Worm (Caenorhabditis elegans) whole organism, early embryonic: ENCODE measurements around the gene gpr-2.
"Not testable (repeated sequence)": the region's sequence is repeated elsewhere in the genome, so short reads cannot be mapped to it uniquely, and the experiment has no call there.

Experiments used
- B0310.2 ChIP-seq: sonication (generic microtip); optimal IDR thresholded peaks from 2 replicates; lab custom pipeline; 2016; ENCODE audit warnings: mild to moderate bottlenecking, missing genetic modification characterization, missing compliant biosample characterization
- F13C5.2 ChIP-seq: sonication (generic microtip); optimal IDR thresholded peaks from 2 replicates; lab custom pipeline; 2017; ENCODE audit warnings: mild to moderate bottlenecking, missing genetic modification characterization, inconsistent platforms, missing compliant biosample characterization
- aly-1 ChIP-seq: sonication (generic microtip); optimal IDR thresholded peaks from 2 replicates; lab custom pipeline; 2016; ENCODE audit warnings: missing genetic modification characterization, missing compliant biosample characterization
- ama-1 ChIP-seq: fragments of 150-350 bp; optimal IDR thresholded peaks from 2 replicates; lab custom pipeline; 2014
- ceh-13 ChIP-seq: fragments of 200-800 bp; sonication (Bioruptor generic); optimal IDR thresholded peaks from 2 replicates; lab custom pipeline; 2018; ENCODE audit warnings: mild to moderate bottlenecking, missing genetic modification characterization, missing compliant biosample characterization
- ceh-36 ChIP-seq: sonication (generic microtip); optimal IDR thresholded peaks from 2 replicates; lab custom pipeline; 2016; ENCODE audit warnings: missing genetic modification characterization, inconsistent platforms, missing compliant biosample characterization
- ets-7 ChIP-seq: sonication (generic microtip); optimal IDR thresholded peaks from 2 replicates; lab custom pipeline; 2016; ENCODE audit warnings: missing genotype, missing genetic modification characterization, missing compliant biosample characterization
- flt-1 ChIP-seq: fragments of 200-800 bp; sonication (Bioruptor generic); IDR thresholded peaks from 2 replicates; pipeline ENCODE4 v1.3.6; 2022; ENCODE audit warnings: missing genetic modification characterization, missing compliant biosample characterization
- hmbx-1 ChIP-seq: sonication (generic microtip); optimal IDR thresholded peaks from 2 replicates; lab custom pipeline; 2016; ENCODE audit warnings: mild to moderate bottlenecking, missing genetic modification characterization, missing compliant biosample characterization
- hmg-4 ChIP-seq: fragments of 200-800 bp; sonication (Bioruptor generic); optimal IDR thresholded peaks from 2 replicates; lab custom pipeline; 2018; ENCODE audit warnings: mild to moderate bottlenecking, missing genetic modification characterization, missing compliant biosample characterization
- hnd-1 ChIP-seq: sonication (generic microtip); optimal IDR thresholded peaks from 2 replicates; lab custom pipeline; 2016; ENCODE audit warnings: missing genetic modification characterization, missing compliant biosample characterization
- pes-1 ChIP-seq: fragments of 200-800 bp; sonication (Bioruptor generic); IDR thresholded peaks from 2 replicates; pipeline ENCODE4 v1.3.6; 2022; ENCODE audit warnings: missing genetic modification reagents, missing genetic modification characterization, missing compliant biosample characterization
- scrt-1 ChIP-seq: fragments of 200-800 bp; sonication (Bioruptor generic); IDR thresholded peaks from 2 replicates; pipeline ENCODE4 v1.3.6; 2022; ENCODE audit warnings: missing genetic modification characterization, missing compliant biosample characterization
- sea-1 ChIP-seq: fragments of 200-800 bp; sonication (Bioruptor generic); conservative IDR thresholded peaks from 2 replicates; pipeline ENCODE4 v1.3.6; 2022; ENCODE audit warnings: missing genetic modification characterization, missing compliant biosample characterization
- tbx-11 ChIP-seq: fragments of 200-800 bp; sonication (Bioruptor generic); IDR thresholded peaks from 2 replicates; pipeline ENCODE4 v1.3.6; 2022; ENCODE audit warnings: missing genetic modification characterization, missing compliant biosample characterization
- tbx-37 ChIP-seq: fragments of 200-800 bp; sonication (Bioruptor generic); conservative IDR thresholded peaks from 2 replicates; pipeline ENCODE4 v1.3.6; 2022; ENCODE audit warnings: missing genetic modification reagents, missing genetic modification characterization, missing compliant biosample characterization
- tra-4 ChIP-seq: sonication (generic microtip); optimal IDR thresholded peaks from 2 replicates; lab custom pipeline; 2017; ENCODE audit warnings: missing genetic modification characterization, missing compliant biosample characterization

Gene gpr-2

DNA sequence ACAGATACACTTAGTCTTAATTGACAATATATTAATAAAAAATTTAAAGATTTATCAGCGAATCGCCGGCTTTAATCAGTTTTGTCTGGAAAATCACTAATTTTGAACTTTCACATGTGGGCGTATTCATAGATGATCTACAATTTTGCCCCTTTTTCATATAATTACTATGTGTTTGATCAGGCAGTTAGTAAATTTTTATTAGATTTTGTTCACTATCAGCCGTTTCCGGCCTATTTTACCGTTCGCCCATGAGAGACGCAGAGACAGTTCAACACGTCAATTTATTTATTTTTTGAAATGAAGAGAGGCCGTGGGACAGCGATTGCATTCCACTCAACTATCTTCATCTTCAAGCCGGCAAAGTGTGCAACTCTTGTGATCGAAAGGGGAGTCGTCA is 27.3 kb upstream of the gpr-2 start, which contains the start of gene T26G10.4:
TSS of gene T26G10.4 (plus strand) at position 301 of the 400 bp plus-strand sequence.
- not testable (repeated sequence) for TF ChIP-seq F13C5.2 (tag; lab: Kevin White, UChicago); aly-1 (tag; lab: Kevin White, UChicago); ets-7

DNA sequence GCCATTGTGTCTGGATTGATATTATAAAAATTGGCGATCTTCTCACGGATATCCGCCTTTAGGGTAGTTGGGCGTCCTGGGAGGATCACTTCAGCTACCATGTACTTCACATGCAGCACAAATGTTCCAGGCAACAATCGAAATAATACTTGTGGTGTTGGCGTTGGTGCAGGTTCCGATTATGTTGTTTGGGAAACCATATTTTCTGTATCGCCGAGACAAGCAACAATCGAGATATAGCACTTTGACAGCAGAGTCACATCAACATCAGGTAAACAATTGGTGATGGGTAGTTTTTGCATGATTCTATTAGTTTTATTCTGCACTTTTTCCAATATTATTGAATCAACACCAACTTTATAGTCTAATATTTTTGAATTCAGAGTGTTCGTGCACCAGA is 20.4 kb upstream of the gpr-2 start, which contains the start of gene T26G10.3:
TSS of gene T26G10.3 (minus strand) at position 101 of the 400 bp plus-strand sequence.
- TF ChIP-seq sea-1 (GFP tag; lab: Robert Waterston, UW) (no peak), hmg-4 (GFP tag; lab: Kevin White, UChicago) (no peak), ceh-36 (no peak), tra-4 (tag; lab: Kevin White, UChicago) (no peak), ceh-13 (GFP tag; lab: Kevin White, UChicago) (no peak), tbx-11 (GFP tag; lab: Robert Waterston, UW) (no peak), hnd-1 (tag; lab: Kevin White, UChicago) (no peak)

DNA sequence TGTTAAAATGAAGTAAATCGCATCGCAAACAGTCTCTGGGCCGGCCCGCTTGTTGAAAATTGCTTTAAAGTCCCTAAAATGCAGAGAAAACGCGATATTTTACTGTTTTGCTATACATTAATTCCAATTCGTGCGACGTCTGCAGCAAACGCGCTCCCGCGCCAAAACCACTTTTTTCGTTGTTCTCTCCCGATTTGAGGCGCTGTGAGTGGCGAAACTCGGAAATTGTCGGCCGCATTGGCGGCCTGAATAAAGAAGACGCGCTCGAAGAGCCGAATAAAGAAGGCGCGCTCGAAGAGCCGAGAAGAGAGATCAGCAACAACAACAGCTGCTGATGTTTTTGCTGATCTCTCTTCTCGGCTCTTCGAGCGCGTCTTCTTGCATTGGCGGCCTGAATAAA is 15.3 kb upstream of the gpr-2 start:
- peak; percentile 51 for TF ChIP-seq pes-1 (GFP tag; lab: Robert Waterston, UW)
- TF ChIP-seq scrt-1 (GFP tag; lab: Robert Waterston, UW) = peak; percentile 65
- 0 out of 2 replicates have a peak, but pooled peaks have one; percentile 51 for TF ChIP-seq sea-1 (GFP tag; lab: Robert Waterston, UW)
- TF ChIP-seq tbx-11 (GFP tag; lab: Robert Waterston, UW) = 0 out of 2 replicates have a peak, but pooled peaks have one; percentile 7

DNA sequence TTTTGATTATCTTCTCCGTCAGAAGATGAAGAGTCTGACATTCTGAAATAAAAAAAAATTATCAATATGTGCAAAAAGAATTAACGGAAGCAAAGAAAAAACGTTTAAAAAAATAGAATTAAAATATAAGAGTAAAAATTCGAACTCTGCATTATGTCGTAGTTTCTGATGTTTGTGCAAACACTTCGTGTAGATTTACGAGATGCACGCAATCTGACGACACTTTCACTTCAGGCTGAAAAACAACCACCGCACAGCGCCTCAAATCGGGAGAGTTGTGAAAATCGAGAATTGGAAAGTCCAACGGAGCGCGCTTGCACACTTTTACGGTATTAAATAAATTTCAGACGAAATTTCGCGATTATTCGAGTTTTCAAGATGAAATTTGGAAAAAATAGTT is 13.6 kb upstream of the gpr-2 start, which contains the start of gene T26G10.1:
TSS of gene T26G10.1 (minus strand) at position 42 of the 400 bp plus-strand sequence.
- TF ChIP-seq tbx-37 (GFP tag; lab: Robert Waterston, UW) = no peak
- no peak for TF ChIP-seq hnd-1 (tag; lab: Kevin White, UChicago)
- TF ChIP-seq ama-1 (lab: Kevin White, UChicago) = no peak
- TF ChIP-seq aly-1 (tag; lab: Kevin White, UChicago) = no peak
- TF ChIP-seq B0310.2 (tag; lab: Kevin White, UChicago) = no peak
- TF ChIP-seq tra-4 (tag; lab: Kevin White, UChicago) = no peak
- TF ChIP-seq ets-7 = no peak
- TF ChIP-seq sea-1 (GFP tag; lab: Robert Waterston, UW) = no peak
- TF ChIP-seq tbx-11 (GFP tag; lab: Robert Waterston, UW) = no peak
- no peak for TF ChIP-seq hmbx-1 (tag; lab: Kevin White, UChicago)
- TF ChIP-seq hmg-4 (GFP tag; lab: Kevin White, UChicago) = no peak
- TF ChIP-seq ceh-36 = no peak

DNA sequence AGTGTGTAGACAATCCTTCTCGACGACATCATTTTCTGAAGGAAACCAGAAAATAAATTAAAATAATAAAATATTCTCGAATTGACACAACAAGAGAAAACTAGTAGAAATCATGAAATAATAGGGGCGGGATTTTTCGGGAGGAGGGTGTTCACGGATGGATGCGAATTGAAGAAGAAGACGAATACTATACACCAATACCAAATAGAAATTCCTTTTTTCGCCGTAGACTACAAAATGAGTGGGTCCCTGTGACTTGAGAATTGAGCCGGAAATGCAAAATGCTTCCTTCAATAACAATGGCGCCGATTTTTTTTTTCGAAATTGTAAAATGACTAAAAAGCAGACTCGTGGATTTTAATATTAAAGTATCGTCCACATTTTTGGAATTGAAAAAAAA is 8.1 kb upstream of the gpr-2 start, which contains the start of gene nlp-48:
TSS of gene nlp-48 (minus strand) at position 101 of the 400 bp plus-strand sequence.
- TF ChIP-seq ceh-13 (GFP tag; lab: Kevin White, UChicago) = no peak
- TF ChIP-seq hmbx-1 (tag; lab: Kevin White, UChicago) = no peak
- TF ChIP-seq ets-7 = no peak
- TF ChIP-seq sea-1 (GFP tag; lab: Robert Waterston, UW) = no peak
- no peak for TF ChIP-seq tra-4 (tag; lab: Kevin White, UChicago)
- TF ChIP-seq flt-1 (GFP tag; lab: Robert Waterston, UW) = no peak
- no peak for TF ChIP-seq tbx-37 (GFP tag; lab: Robert Waterston, UW)
- TF ChIP-seq aly-1 (tag; lab: Kevin White, UChicago) = no peak
- no peak for TF ChIP-seq F13C5.2 (tag; lab: Kevin White, UChicago)
- TF ChIP-seq scrt-1 (GFP tag; lab: Robert Waterston, UW) = no peak
- no peak for TF ChIP-seq B0310.2 (tag; lab: Kevin White, UChicago)
- TF ChIP-seq ama-1 (lab: Kevin White, UChicago) = no peak
- TF ChIP-seq tbx-11 (GFP tag; lab: Robert Waterston, UW) = no peak
- no peak for TF ChIP-seq hnd-1 (tag; lab: Kevin White, UChicago)

DNA sequence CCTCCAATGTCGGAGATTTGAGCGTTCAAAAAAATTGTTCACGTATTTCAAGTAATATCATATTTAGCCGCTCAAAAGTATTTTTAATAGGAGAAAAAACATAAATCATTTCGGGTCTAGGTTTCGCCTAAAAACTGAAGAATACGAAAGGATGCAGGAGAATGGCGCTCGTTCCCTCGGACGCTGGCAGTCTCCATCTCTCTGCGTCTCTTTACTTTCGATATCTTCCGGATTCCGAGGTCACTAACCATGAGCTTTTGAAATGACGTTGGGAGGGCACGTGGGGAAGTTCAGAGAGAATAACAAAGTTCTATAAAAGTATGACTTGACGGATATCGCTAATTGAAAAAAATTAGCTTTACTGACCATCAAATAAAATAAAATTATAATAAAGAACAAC is 2.0 kb downstream of the gpr-2 start:
- TF ChIP-seq hmg-4 (GFP tag; lab: Kevin White, UChicago) = no peak
- no peak for TF ChIP-seq tra-4 (tag; lab: Kevin White, UChicago)
- no peak for TF ChIP-seq F13C5.2 (tag; lab: Kevin White, UChicago)
- TF ChIP-seq tbx-37 (GFP tag; lab: Robert Waterston, UW) = no peak
- TF ChIP-seq ets-7 = no peak
- no peak for TF ChIP-seq tbx-11 (GFP tag; lab: Robert Waterston, UW)
- TF ChIP-seq aly-1 (tag; lab: Kevin White, UChicago) = no peak
- TF ChIP-seq flt-1 (GFP tag; lab: Robert Waterston, UW) = no peak
- TF ChIP-seq hmbx-1 (tag; lab: Kevin White, UChicago) = no peak
- no peak for TF ChIP-seq ceh-13 (GFP tag; lab: Kevin White, UChicago)
- TF ChIP-seq scrt-1 (GFP tag; lab: Robert Waterston, UW) = no peak
- TF ChIP-seq pes-1 (GFP tag; lab: Robert Waterston, UW) = no peak

DNA sequence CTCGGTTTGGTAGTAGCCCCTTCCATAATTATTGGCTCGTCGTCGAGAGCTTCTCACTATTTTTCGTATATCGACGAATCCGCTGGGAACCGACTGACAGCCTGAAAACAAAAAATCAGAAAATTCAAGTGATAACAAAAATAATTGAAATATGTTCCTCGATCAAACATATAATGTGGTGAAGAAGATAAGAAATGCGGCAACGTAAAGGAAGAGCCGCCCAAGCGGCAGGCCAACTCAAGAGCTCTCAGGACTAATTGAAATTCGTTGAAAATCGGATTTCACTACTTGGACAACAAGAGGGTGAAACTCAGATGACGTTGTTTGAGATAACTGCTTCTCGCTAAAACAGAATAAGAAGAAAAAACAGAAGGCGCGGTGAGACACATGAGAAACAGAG is 3.0 kb downstream of the gpr-2 start, which contains the start of gene slc-17.2:
TSS of gene slc-17.2 (minus strand) at position 101 of the 400 bp plus-strand sequence.
- TF ChIP-seq F13C5.2 (tag; lab: Kevin White, UChicago) = no peak
- TF ChIP-seq tbx-37 (GFP tag; lab: Robert Waterston, UW) = no peak
- TF ChIP-seq tra-4 (tag; lab: Kevin White, UChicago) = no peak
- no peak for TF ChIP-seq flt-1 (GFP tag; lab: Robert Waterston, UW)
- no peak for TF ChIP-seq aly-1 (tag; lab: Kevin White, UChicago)
- no peak for TF ChIP-seq scrt-1 (GFP tag; lab: Robert Waterston, UW)
- TF ChIP-seq ets-7 = no peak
- no peak for TF ChIP-seq ceh-13 (GFP tag; lab: Kevin White, UChicago)
- no peak for TF ChIP-seq hmbx-1 (tag; lab: Kevin White, UChicago)
- TF ChIP-seq B0310.2 (tag; lab: Kevin White, UChicago) = no peak
- TF ChIP-seq sea-1 (GFP tag; lab: Robert Waterston, UW) = no peak
